Worm (Caenorhabditis elegans) whole organism, dauer: Measurements from ENCODE around the gene T26E4.10.
"Not testable (repeated sequence)": the region's sequence is repeated elsewhere in the genome, so short reads cannot be mapped to it uniquely, and the experiment has no call there.

Source experiments
- unc-62 ChIP-seq: sonication (generic microtip); optimal IDR thresholded peaks from 2 replicates; lab custom pipeline; 2017; ENCODE audit warnings: missing biosample characterization, missing genetic modification reagents, missing genetic modification characterization

T26E4.10 gene

ce11 chrV:15803079-15803478 lies 5.1 kb upstream of the T26E4.10 start, which contains the start of gene srd-27:
Gene srd-27 (plus strand): TSS chrV:15803379.
- TF ChIP-seq unc-62 (GFP tag; lab: Kevin White, UChicago) = not testable (repeated sequence)

ce11 chrV:15802623-15803022 lies 4.6 kb upstream of the T26E4.10 start, which contains the start of gene T26E4.9:
Gene T26E4.9 (minus strand): TSS chrV:15802723.
- not testable (repeated sequence) for TF ChIP-seq unc-62 (GFP tag; lab: Kevin White, UChicago)

- no peak for TF ChIP-seq unc-62 (GFP tag; lab: Kevin White, UChicago)
These were observed 1.9 kb downstream of the T26E4.10 start, which contains the start of gene nhr-223 for ce11 chrV:15796087-15796486. Gene nhr-223 (plus strand): TSS chrV:15796387.

- TF ChIP-seq unc-62 (GFP tag; lab: Kevin White, UChicago) = no peak
These were observed 4.7 kb downstream of the T26E4.10 start, which contains the start of gene T26E4.7 for ce11 chrV:15793270-15793669. Gene T26E4.7 (plus strand): TSS chrV:15793570.

ce11 chrV:15792409-15792808 lies 5.6 kb downstream of the T26E4.10 start, which contains the start of gene T26E4.4:
Gene T26E4.4 (minus strand): TSS chrV:15792509.
- no peak for TF ChIP-seq unc-62 (GFP tag; lab: Kevin White, UChicago)

ce11 chrV:15782494-15782893 lies 15.5 kb downstream of the T26E4.10 start, which contains the start of gene T26E4.3:
Gene T26E4.3 (plus strand): TSS chrV:15782794.
- no peak for TF ChIP-seq unc-62 (GFP tag; lab: Kevin White, UChicago)

- no peak for TF ChIP-seq unc-62 (GFP tag; lab: Kevin White, UChicago)
These were observed 16.9 kb downstream of the T26E4.10 start, which contains the start of gene T26E4.2 for ce11 chrV:15781086-15781485. Gene T26E4.2 (plus strand): TSS chrV:15781386.

ce11 chrV:15779128-15779729 lies 18.8 kb downstream of the T26E4.10 start, which contains the start of the genes nhr-285 and irld-52:
Gene nhr-285 (minus strand): TSS chrV:15779228.
Gene irld-52 (plus strand): TSS chrV:15779679.
- TF ChIP-seq unc-62 (GFP tag; lab: Kevin White, UChicago) = no peak

ce11 chrV:15776651-15777050 lies 21.4 kb downstream of the T26E4.10 start, which contains the start of gene nhr-283:
Gene nhr-283 (minus strand): TSS chrV:15776751.
- TF ChIP-seq unc-62 (GFP tag; lab: Kevin White, UChicago) = no peak

- TF ChIP-seq unc-62 (GFP tag; lab: Kevin White, UChicago) = no peak
These were observed 24.1 kb downstream of the T26E4.10 start for ce11 chrV:15773941-15774340.

- no peak for TF ChIP-seq unc-62 (GFP tag; lab: Kevin White, UChicago)
These were observed 24.9 kb downstream of the T26E4.10 start, which contains the start of gene nhr-60 for ce11 chrV:15773141-15773540. Gene nhr-60 (minus strand): TSS chrV:15773241.

- TF ChIP-seq unc-62 (GFP tag; lab: Kevin White, UChicago) = no peak
These were observed 28.9 kb downstream of the T26E4.10 start, which contains the start of gene F57A10.4 for ce11 chrV:15769072-15769471. Gene F57A10.4 (plus strand): TSS chrV:15769438.

ce11 chrV:15766122-15766594 lies 31.9 kb downstream of the T26E4.10 start, which contains the start of the genes haf-3 and F57A10.2:
Gene haf-3 (minus strand): TSS chrV:15766172.
Gene F57A10.2 (plus strand): TSS chrV:15766575.
- no peak for TF ChIP-seq unc-62 (GFP tag; lab: Kevin White, UChicago)

ce11 chrV:15758449-15758848 lies 39.6 kb downstream of the T26E4.10 start, which contains the start of gene str-9:
Gene str-9 (plus strand): TSS chrV:15758749.
- TF ChIP-seq unc-62 (GFP tag; lab: Kevin White, UChicago) = no peak

ce11 chrV:15757645-15758044 lies 40.4 kb downstream of the T26E4.10 start:
- no peak for TF ChIP-seq unc-62 (GFP tag; lab: Kevin White, UChicago)

ce11 chrV:15754731-15755130 lies 43.3 kb downstream of the T26E4.10 start, which contains the start of gene str-8:
Gene str-8 (plus strand): TSS chrV:15755031.
- TF ChIP-seq unc-62 (GFP tag; lab: Kevin White, UChicago) = not testable (repeated sequence)
